Worm (Caenorhabditis elegans): Measurements from ENCODE around the gene K11D12.11.

K11D12.11 gene

DNA sequence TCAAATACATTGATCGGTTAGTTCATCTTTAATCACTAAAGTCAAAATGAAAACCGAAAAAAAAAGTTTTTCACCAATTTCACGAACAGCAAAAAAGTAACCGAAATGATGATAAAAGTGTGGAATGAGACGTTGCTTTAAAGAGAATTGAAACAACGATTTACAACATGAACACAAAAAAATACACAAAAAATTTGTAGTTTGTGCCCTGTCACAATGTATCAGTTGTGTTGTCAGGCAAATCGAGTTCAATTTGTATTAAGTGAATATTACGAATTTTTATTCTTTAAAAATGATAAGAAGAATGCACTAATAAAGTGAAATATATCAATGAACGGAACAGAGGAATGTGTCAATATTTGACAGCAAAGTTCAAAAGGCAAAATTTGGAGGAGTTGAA, 7.6 kb downstream of the K11D12.11 start:
- TF ChIP-seq ceh-8 (GFP tag; optimal IDR thresholded peaks at IDR 0.05), result no peak
- TF ChIP-seq C16A3.4 (tag; optimal IDR thresholded peaks at IDR 0.05), result no peak
- TF ChIP-seq skn-1 (tag; optimal IDR thresholded peaks at IDR 0.05), result peak; percentile 3

DNA sequence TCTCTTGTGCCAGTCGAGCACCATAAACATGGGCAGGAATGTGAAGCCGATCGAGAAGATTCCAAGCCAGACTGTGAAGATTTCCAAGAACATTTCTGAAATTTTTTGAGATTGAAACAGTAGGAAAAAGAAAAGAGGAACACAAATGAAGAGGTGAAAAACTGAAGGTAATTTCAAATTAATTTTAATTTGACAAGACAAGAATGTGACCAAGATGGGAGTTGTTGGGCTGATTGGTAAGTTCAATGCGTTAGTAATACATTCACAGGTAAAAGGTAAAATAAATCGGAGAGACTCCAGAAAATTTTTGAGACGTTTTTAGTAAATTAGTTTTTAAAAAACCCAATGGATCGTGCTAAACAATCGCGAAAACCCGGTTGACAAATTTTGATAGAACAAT, 8.7 kb downstream of the K11D12.11 start, which contains the start of gene swt-7:
Gene swt-7 (minus strand): TSS at position 101 of the 400 bp plus-strand sequence.
- TF ChIP-seq tbx-2 (tag; optimal IDR thresholded peaks at IDR 0.05) (no peak), ama-1 (optimal IDR thresholded peaks at IDR 0.05) (no peak), ets-5 (GFP tag; IDR thresholded peaks at IDR 0.05) (no peak), lin-39 (tag; optimal IDR thresholded peaks at IDR 0.05) (no peak), Y116A8C.19 (tag; optimal IDR thresholded peaks at IDR 0.05; ENCODE audit: borderline replicate concordance) (no peak), ces-1 (GFP tag; optimal IDR thresholded peaks at IDR 0.05) (no peak), efl-3 (GFP tag; optimal IDR thresholded peaks at IDR 0.05) (no peak), nhr-71 (tag; optimal IDR thresholded peaks at IDR 0.05) (no peak), irx-1 (tag; optimal IDR thresholded peaks at IDR 0.05) (no peak), nhr-85 (tag) (no peak), nhr-11 (tag; optimal IDR thresholded peaks at IDR 0.05) (no peak), fkh-4 (tag; optimal IDR thresholded peaks at IDR 0.05; ENCODE audit: borderline replicate concordance) (no peak), sox-4 (tag; optimal IDR thresholded peaks at IDR 0.05) (no peak), mep-1 (tag; optimal IDR thresholded peaks at IDR 0.05) (no peak)

DNA sequence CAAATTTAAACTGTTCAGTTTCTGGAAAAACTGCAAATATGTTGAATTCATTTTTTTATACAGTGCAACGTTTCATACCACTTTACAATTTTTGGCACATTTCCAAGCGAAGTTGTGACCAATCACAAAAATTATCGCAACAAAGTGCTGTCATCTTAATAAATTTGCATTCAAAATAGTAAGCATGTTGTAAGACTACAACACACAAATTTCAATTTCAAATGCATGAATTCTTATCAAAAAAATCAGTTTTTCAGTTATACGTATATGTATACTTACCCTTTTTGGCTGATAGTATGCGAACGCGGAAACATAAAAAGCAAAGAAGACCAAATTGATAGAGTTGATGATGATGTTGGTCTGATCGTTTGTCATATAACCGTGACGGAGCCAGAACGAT, 9.2 kb downstream of the K11D12.11 start:
- TF ChIP-seq lin-14 (GFP tag; optimal IDR thresholded peaks at IDR 0.05) (peak; percentile 18), nhr-237 (tag; optimal IDR thresholded peaks at IDR 0.05) (no peak), efl-1 (optimal IDR thresholded peaks at IDR 0.05) (no peak), efl-1 (GFP tag; optimal IDR thresholded peaks at IDR 0.05 in 1 of 2) (peak in 1 of 2 experiments; percentile 83), elt-2 (tag; optimal IDR thresholded peaks at IDR 0.05) (peak; percentile 66)

DNA sequence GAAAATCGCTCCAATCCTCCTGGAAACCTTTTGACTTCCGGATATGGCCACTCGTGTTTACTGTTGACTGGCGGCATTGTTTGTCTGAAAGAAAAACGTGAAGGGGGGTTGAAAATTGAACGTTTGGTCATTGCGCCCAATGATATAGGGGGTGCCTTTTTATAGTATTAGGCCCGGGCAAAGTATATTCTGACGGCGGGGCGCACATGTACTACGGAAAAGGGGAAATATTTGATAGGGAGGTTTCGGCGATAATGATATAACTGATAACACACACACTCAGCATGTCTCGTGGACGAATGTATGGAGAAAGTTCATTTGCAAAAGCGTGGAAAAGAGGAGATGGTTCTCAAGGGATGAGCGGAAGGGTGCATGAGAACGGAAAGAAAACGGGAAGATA, 11.8 kb downstream of the K11D12.11 start, which contains the start of gene cpt-4:
Gene cpt-4 (minus strand): TSS at position 84 of the 400 bp plus-strand sequence.
- TF ChIP-seq blmp-1 (tag; optimal IDR thresholded peaks at IDR 0.05) (peak; percentile 50), elt-3 (tag; optimal IDR thresholded peaks at IDR 0.05) (peak in 1 of 6 experiments; percentile 36), elt-2 (tag; optimal IDR thresholded peaks at IDR 0.05) (peak; percentile 79), alr-1 (tag; optimal IDR thresholded peaks at IDR 0.05; ENCODE audit: borderline replicate concordance) (no peak), nhr-12 (tag; optimal IDR thresholded peaks at IDR 0.05) (no peak), nhr-237 (tag; optimal IDR thresholded peaks at IDR 0.05) (no peak), mdl-1 (tag; optimal IDR thresholded peaks at IDR 0.05) (peak in 1 of 2 experiments; percentile 33), efl-1 (optimal IDR thresholded peaks at IDR 0.05) (no peak), efl-1 (GFP tag; optimal IDR thresholded peaks at IDR 0.05 in 1 of 2) (no peak), lin-14 (GFP tag; optimal IDR thresholded peaks at IDR 0.05) (peak; percentile 33), pqm-1 (tag; optimal IDR thresholded peaks at IDR 0.05) (peak; percentile 63), Y116A8C.19 (tag; optimal IDR thresholded peaks at IDR 0.05; ENCODE audit: borderline replicate concordance) (no peak), pax-3 (tag; optimal IDR thresholded peaks at IDR 0.05) (no peak), lin-35 (GFP tag; optimal IDR thresholded peaks at IDR 0.05) (peak in 1 of 2 experiments; percentile 10), nhr-85 (tag) (peak; percentile 30)

DNA sequence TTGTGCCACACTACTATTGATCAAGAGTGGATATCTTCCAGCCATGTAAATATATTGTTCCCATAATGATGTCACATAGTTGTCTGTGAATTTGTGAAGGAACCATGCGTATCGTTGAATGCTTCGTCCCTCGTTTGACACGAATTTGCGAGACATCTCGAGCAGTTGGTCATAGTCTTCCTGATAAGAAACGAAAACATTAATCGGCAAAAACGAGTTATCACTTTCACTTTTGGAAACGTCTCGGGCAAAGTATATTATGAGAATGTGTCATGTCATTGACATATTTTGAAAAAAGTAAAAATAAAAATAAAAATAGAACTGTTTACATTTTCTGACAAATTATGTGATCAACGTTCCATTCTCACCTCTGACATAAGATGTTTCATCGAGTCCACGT, 13.0 kb downstream of the K11D12.11 start:
- TF ChIP-seq fos-1 (tag; optimal IDR thresholded peaks at IDR 0.05), result no peak
- no peak for TF ChIP-seq ces-1 (GFP tag; optimal IDR thresholded peaks at IDR 0.05)
- no peak for TF ChIP-seq irx-1 (tag; optimal IDR thresholded peaks at IDR 0.05)
- no peak for TF ChIP-seq mep-1 (tag; optimal IDR thresholded peaks at IDR 0.05)
- no peak for TF ChIP-seq dpl-1 (GFP tag; optimal IDR thresholded peaks at IDR 0.05)
- TF ChIP-seq swsn-7 (tag; optimal IDR thresholded peaks at IDR 0.05), result no peak
- TF ChIP-seq nhr-47 (tag; optimal IDR thresholded peaks at IDR 0.05), result no peak
- no peak for TF ChIP-seq nhr-11 (tag; optimal IDR thresholded peaks at IDR 0.05)
- no peak for TF ChIP-seq C16A3.4 (tag; optimal IDR thresholded peaks at IDR 0.05)
- TF ChIP-seq zag-1 (tag; optimal IDR thresholded peaks at IDR 0.05), result no peak
- TF ChIP-seq elt-2 (tag; optimal IDR thresholded peaks at IDR 0.05), result peak; percentile 72
- TF ChIP-seq alr-1 (tag; optimal IDR thresholded peaks at IDR 0.05; ENCODE audit: borderline replicate concordance), result no peak
- no peak for TF ChIP-seq ceh-90 (tag; optimal IDR thresholded peaks at IDR 0.05)
- no peak for TF ChIP-seq hlh-17 (GFP tag; optimal IDR thresholded peaks at IDR 0.05; ENCODE audit: borderline replicate concordance)
- TF ChIP-seq blmp-1 (tag; optimal IDR thresholded peaks at IDR 0.05), result peak; percentile 47
- TF ChIP-seq lin-14 (GFP tag; optimal IDR thresholded peaks at IDR 0.05), result peak; percentile 11
- TF ChIP-seq unc-30 (tag; optimal IDR thresholded peaks at IDR 0.05), result no peak
- TF ChIP-seq ama-1 (optimal IDR thresholded peaks at IDR 0.05), result no peak
- TF ChIP-seq egl-13 (tag; optimal IDR thresholded peaks at IDR 0.05), result no peak
- no peak for TF ChIP-seq ets-5 (GFP tag; IDR thresholded peaks at IDR 0.05)
- TF ChIP-seq mab-9 (GFP tag; IDR thresholded peaks at IDR 0.05), result no peak
